Fruit fly (Drosophila melanogaster): ENCODE measurements around the gene lin-28.

lin-28 gene

DNA sequence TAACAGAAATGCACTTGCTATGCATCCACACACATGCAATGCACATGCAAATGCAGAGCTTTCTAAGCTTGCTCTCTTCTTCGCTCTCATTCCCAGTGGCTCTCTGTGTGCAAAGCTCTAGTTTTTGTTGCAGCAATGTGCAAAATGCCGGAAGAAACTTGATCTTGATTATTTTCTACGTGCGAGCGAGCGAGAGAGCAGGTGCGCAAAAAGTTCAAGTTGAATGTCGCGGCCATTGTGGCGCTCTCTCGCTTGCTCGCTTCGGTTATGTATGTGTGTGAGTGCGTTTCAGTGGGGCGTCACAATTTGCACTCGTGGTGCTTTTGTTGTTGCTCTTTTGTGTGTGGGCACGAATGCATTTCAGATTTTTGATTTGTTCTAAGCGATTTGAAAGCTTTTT, 43.9 kb upstream of the lin-28 start (continued):
- TF ChIP-seq Eip78C (GFP tag): peak; percentile 38
- no peak for TF ChIP-seq CG3919 (GFP tag; optimal IDR thresholded peaks at IDR 0.05)
- TF ChIP-seq Hr4 (GFP tag; optimal IDR thresholded peaks at IDR 0.05): no peak
- TF ChIP-seq Lpt (GFP tag; optimal IDR thresholded peaks at IDR 0.05): peak; percentile 13

DNA sequence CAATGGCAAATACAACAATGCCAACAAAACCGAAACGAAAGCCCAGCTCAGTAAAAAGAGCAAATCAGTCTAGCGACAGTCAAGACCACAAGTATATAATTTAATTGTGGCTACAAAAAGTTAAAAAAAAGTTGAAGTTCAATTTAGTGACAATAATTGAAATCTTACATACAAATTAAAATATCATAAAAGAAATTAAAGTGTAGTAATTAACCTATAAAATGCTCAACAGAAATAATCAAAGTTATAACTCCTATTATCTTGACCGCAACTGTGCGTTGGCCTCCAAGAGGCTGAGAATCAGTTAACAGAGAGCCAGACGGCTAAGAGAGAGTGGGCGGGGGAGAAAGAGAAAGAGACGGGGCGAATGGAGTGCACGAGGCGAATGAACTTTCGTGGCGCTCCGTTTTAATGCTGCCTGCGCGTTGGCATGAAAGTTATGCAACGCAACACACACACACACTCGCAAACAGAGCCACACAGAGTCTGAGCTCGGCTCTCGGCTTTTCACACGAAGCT, 42.7 kb upstream of the lin-28 start:
- TF ChIP-seq CG9139 (GFP tag; optimal IDR thresholded peaks at IDR 0.05) (peak; percentile 60), cyc (GFP tag; optimal IDR thresholded peaks at IDR 0.05) (peak; percentile 92), esn (GFP tag; optimal IDR thresholded peaks at IDR 0.05) (peak; percentile 98), Eip75B (GFP tag; optimal IDR thresholded peaks at IDR 0.05) (peak; percentile 91), CG10669 (GFP tag; optimal IDR thresholded peaks at IDR 0.05) (peak; percentile 73), CG6854 (GFP tag; optimal IDR thresholded peaks at IDR 0.05) (peak; percentile 95), CG10631 (GFP tag; optimal IDR thresholded peaks at IDR 0.05) (peak; percentile 90), fkh (GFP tag; optimal IDR thresholded peaks at IDR 0.05) (peak; percentile 14), dac (GFP tag; optimal IDR thresholded peaks at IDR 0.05) (peak; percentile 84), ss (GFP tag; optimal IDR thresholded peaks at IDR 0.05) (peak; percentile 75 to 76), lz (GFP tag; optimal IDR thresholded peaks at IDR 0.05) (peak; percentile 95), Smox (GFP tag; optimal IDR thresholded peaks at IDR 0.05) (peak; percentile 95), CG8319 (GFP tag; optimal IDR thresholded peaks at IDR 0.05) (peak; percentile 67), CG1621 (tag; optimal IDR thresholded peaks at IDR 0.05) (peak; percentile 66), CG3032 (tag; optimal IDR thresholded peaks at IDR 0.05) (peak; percentile 81), dsx (GFP tag; optimal IDR thresholded peaks at IDR 0.05; ENCODE audit: poor library complexity, severe bottlenecking) (peak; percentile 83), Hr39 (GFP tag; optimal IDR thresholded peaks at IDR 0.05) (peak; percentile 91), Ets21C (GFP tag; optimal IDR thresholded peaks at IDR 0.05) (peak; percentile 84), OdsH (GFP tag; optimal IDR thresholded peaks at IDR 0.05) (peak; percentile 93), CG11294 (GFP tag; IDR thresholded peaks at IDR 0.05) (peak; percentile 67; the same call in 1 of the 2 replicates), CG32006 (GFP tag; optimal IDR thresholded peaks at IDR 0.05) (peak; percentile 96), CG16779 (tag; optimal IDR thresholded peaks at IDR 0.05) (peak; percentile 82), Blimp-1 (GFP tag; optimal IDR thresholded peaks at IDR 0.05) (peak; percentile 98), Hr4 (GFP tag; optimal IDR thresholded peaks at IDR 0.05) (peak; percentile 96), vri (GFP tag; optimal IDR thresholded peaks at IDR 0.05) (peak; percentile 98), topi (GFP tag; optimal IDR thresholded peaks at IDR 0.05) (peak; percentile 95), CG11762 (GFP tag; optimal IDR thresholded peaks at IDR 0.05; ENCODE audit: insufficient read depth) (peak; percentile 80), Hr38 (GFP tag; optimal IDR thresholded peaks at IDR 0.05) (no peak), net (GFP tag; optimal IDR thresholded peaks at IDR 0.05) (peak; percentile 92), salr (GFP tag; optimal IDR thresholded peaks at IDR 0.05) (peak; percentile 26 to 94), fd59A (GFP tag; optimal IDR thresholded peaks at IDR 0.05) (peak; percentile 53), Sox15 (GFP tag; optimal IDR thresholded peaks at IDR 0.05) (peak; percentile 79), CG6808 (GFP tag; optimal IDR thresholded peaks at IDR 0.05) (peak; percentile 67), Sox102F (GFP tag; optimal IDR thresholded peaks at IDR 0.05) (peak; percentile 97), Eip93F (GFP tag; optimal IDR thresholded peaks at IDR 0.05) (peak; percentile 84), acj6 (GFP tag; optimal IDR thresholded peaks at IDR 0.05) (peak; percentile 92), CG7368 (GFP tag; optimal IDR thresholded peaks at IDR 0.05) (peak; percentile 83), CG3919 (GFP tag; optimal IDR thresholded peaks at IDR 0.05) (peak; percentile 95), CG6163 (GFP tag; IDR thresholded peaks at IDR 0.05) (peak; percentile 93), CG8119 (GFP tag; IDR thresholded peaks at IDR 0.05) (peak; percentile 98), spab (GFP tag; optimal IDR thresholded peaks at IDR 0.05) (peak; percentile 71), Met (GFP tag; optimal IDR thresholded peaks at IDR 0.05) (peak; percentile 97), CG8632 (GFP tag; optimal IDR thresholded peaks at IDR 0.05) (peak; percentile 87), CG11902 (GFP tag; optimal IDR thresholded peaks at IDR 0.05) (peak; percentile 76), CG15336 (GFP tag; IDR thresholded peaks at IDR 0.05) (peak; percentile 98), fd85E (GFP tag; optimal IDR thresholded peaks at IDR 0.05) (peak; percentile 72), svp (GFP tag) (peak; percentile 99)
